Worm (Caenorhabditis elegans) whole organism, L4 larva: ENCODE measurements around the gene C49C3.21.

Experiments used
- D1046.2 ChIP-seq: fragments of 200-800 bp; sonication (Bioruptor generic); IDR thresholded peaks from 2 replicates; pipeline ENCODE4 v1.3.6; 2022; ENCODE audit warnings: missing genetic modification characterization, missing compliant biosample characterization
- F10B5.3 ChIP-seq: sonication (generic microtip); optimal IDR thresholded peaks from 2 replicates; lab custom pipeline; 2016; ENCODE audit warnings: mild to moderate bottlenecking, missing genetic modification characterization, missing compliant biosample characterization
- F49E8.2 ChIP-seq: sonication (generic microtip); optimal IDR thresholded peaks from 2 replicates; lab custom pipeline; 2016; ENCODE audit warnings: missing compliant biosample characterization, mild to moderate bottlenecking, missing genetic modification characterization, borderline replicate concordance
- T20F7.1 ChIP-seq: fragments of 200-800 bp; sonication (Bioruptor generic); optimal IDR thresholded peaks from 2 replicates; lab custom pipeline; 2018; ENCODE audit warnings: mild to moderate bottlenecking, missing genetic modification characterization, missing compliant biosample characterization
- T26A8.4 ChIP-seq: fragments of 200-800 bp; sonication (Bioruptor generic); IDR thresholded peaks from 2 replicates; pipeline ENCODE4 v1.3.6; 2022; ENCODE audit warnings: missing genetic modification characterization, missing compliant biosample characterization
- Y105C5A.15 ChIP-seq: fragments of 200-800 bp; sonication (Bioruptor generic); IDR thresholded peaks from 2 replicates; pipeline ENCODE4 v1.3.6; 2022; ENCODE audit warnings: missing genetic modification characterization, missing compliant biosample characterization
- ceh-28 ChIP-seq: fragments of 150-350 bp; optimal IDR thresholded peaks from 2 replicates; lab custom pipeline; 2014; ENCODE audit warnings: missing biosample characterization, missing genetic modification reagents, missing genetic modification characterization
- ceh-32 ChIP-seq: sonication (generic microtip); optimal IDR thresholded peaks from 2 replicates; lab custom pipeline; 2016; ENCODE audit warnings: mild to moderate bottlenecking, missing genetic modification characterization, missing compliant biosample characterization; ENCODE audit not compliant: poor library complexity
- ceh-82 ChIP-seq: sonication (generic microtip); optimal IDR thresholded peaks from 2 replicates; lab custom pipeline; 2017; ENCODE audit warnings: missing biosample characterization, missing genetic modification characterization
- ces-1 ChIP-seq: fragments of 150-350 bp; sonication (generic microtip); optimal IDR thresholded peaks from 4 replicates; lab custom pipeline; 2014; ENCODE audit warnings: missing biosample characterization, missing genetic modification reagents, missing genetic modification characterization
- cey-2 ChIP-seq: sonication (generic microtip); optimal IDR thresholded peaks from 3 replicates; lab custom pipeline; 2017; ENCODE audit warnings: missing genetic modification characterization, mild to moderate bottlenecking, missing compliant biosample characterization, antibody characterized with exemption, borderline replicate concordance; ENCODE audit not compliant: insufficient read depth
- daf-12 ChIP-seq: fragments of 150-350 bp; optimal IDR thresholded peaks from 2 replicates; lab custom pipeline; 2014; ENCODE audit warnings: missing biosample characterization, missing genetic modification reagents, missing genetic modification characterization
- daf-16 ChIP-seq, 3 experiments: sonication (generic microtip); optimal IDR thresholded peaks; 2 replicates each; lab custom pipeline; 2016 to 2017; ENCODE audit warnings: missing genetic modification characterization in 3 of 3, missing genetic modification reagents in 3 of 3, mild to moderate bottlenecking in 2 of 3, missing compliant biosample characterization in 2 of 3, missing biosample characterization in 1 of 3, moderate library complexity in 1 of 3
- daf-19 ChIP-seq: fragments of 200-800 bp; sonication (Bioruptor generic); conservative IDR thresholded peaks from 2 replicates; pipeline ENCODE4 v1.3.6; 2022; ENCODE audit warnings: missing genetic modification characterization, missing compliant biosample characterization
- dpl-1 ChIP-seq: fragments of 150-350 bp; optimal IDR thresholded peaks from 2 replicates; lab custom pipeline; 2014; ENCODE audit warnings: missing biosample characterization, missing genetic modification reagents, missing genetic modification characterization
- duxl-1 ChIP-seq: sonication (generic microtip); optimal IDR thresholded peaks from 2 replicates; lab custom pipeline; 2016; ENCODE audit warnings: mild to moderate bottlenecking, missing genetic modification characterization, moderate library complexity, missing compliant biosample characterization; ENCODE audit not compliant: poor library complexity
- fkh-10 ChIP-seq: fragments of 150-350 bp; optimal IDR thresholded peaks from 2 replicates; lab custom pipeline; 2014; ENCODE audit warnings: missing biosample characterization, missing genetic modification reagents, missing genetic modification characterization
- hif-1 ChIP-seq, 2 experiments: sonication (generic microtip); optimal IDR thresholded peaks; 2 replicates each; lab custom pipeline; 2016 to 2017; ENCODE audit warnings: missing compliant biosample characterization in 2 of 2, missing genetic modification characterization in 2 of 2, missing genetic modification reagents in 2 of 2, missing genotype in 2 of 2, mild to moderate bottlenecking in 1 of 2
- lin-1 ChIP-seq: fragments of 200-800 bp; sonication (Bioruptor generic); IDR thresholded peaks from 2 replicates; pipeline ENCODE4 v1.3.6; 2022; ENCODE audit warnings: missing genetic modification reagents, missing genetic modification characterization, missing compliant biosample characterization
- lin-13 ChIP-seq: fragments of 150-350 bp; optimal IDR thresholded peaks from 2 replicates; lab custom pipeline; 2014; ENCODE audit warnings: missing biosample characterization, missing genetic modification reagents, missing genetic modification characterization
- lin-38 ChIP-seq: fragments of 200-800 bp; sonication (Bioruptor generic); IDR thresholded peaks from 2 replicates; pipeline ENCODE4 v1.3.6; 2022; ENCODE audit warnings: missing genetic modification reagents, missing genetic modification characterization, missing compliant biosample characterization
- lin-39 ChIP-seq: fragments of 150-350 bp; optimal IDR thresholded peaks from 2 replicates; lab custom pipeline; 2014; ENCODE audit warnings: missing biosample characterization, missing genetic modification reagents, missing genetic modification characterization
- lsy-2 ChIP-seq, 2 experiments: fragments of 150-350 bp in 1 of 2; sonication (generic microtip) in 1 of 2; optimal IDR thresholded peaks; 2 replicates each; lab custom pipeline; 2014 to 2017; ENCODE audit warnings: missing biosample characterization in 2 of 2, missing genetic modification characterization in 2 of 2
- madf-9 ChIP-seq: fragments of 200-800 bp; sonication (Bioruptor generic); conservative IDR thresholded peaks from 2 replicates; pipeline ENCODE4 v1.3.6; 2022; ENCODE audit warnings: missing genetic modification reagents, missing genetic modification characterization, missing compliant biosample characterization
- mes-2 ChIP-seq: sonication (generic microtip); optimal IDR thresholded peaks from 2 replicates; lab custom pipeline; 2016; ENCODE audit warnings: missing genotype, mild to moderate bottlenecking, missing genetic modification characterization, missing compliant biosample characterization; ENCODE audit not compliant: poor library complexity, severe bottlenecking
- mxl-3 ChIP-seq: fragments of 200-800 bp; sonication (Bioruptor generic); optimal IDR thresholded peaks from 2 replicates; lab custom pipeline; 2018; ENCODE audit warnings: mild to moderate bottlenecking, missing genetic modification characterization, missing compliant biosample characterization
- nhr-102 ChIP-seq: sonication (generic microtip); optimal IDR thresholded peaks from 2 replicates; lab custom pipeline; 2016; ENCODE audit warnings: mild to moderate bottlenecking, missing genetic modification characterization, moderate library complexity, missing compliant biosample characterization
- nhr-237 ChIP-seq: sonication (generic microtip); optimal IDR thresholded peaks from 2 replicates; lab custom pipeline; 2017; ENCODE audit warnings: missing biosample characterization, missing genetic modification characterization
- nhr-28 ChIP-seq: fragments of 150-350 bp; optimal IDR thresholded peaks from 2 replicates; lab custom pipeline; 2014; ENCODE audit warnings: missing biosample characterization, missing genetic modification characterization
- nhr-76 ChIP-seq: fragments of 150-350 bp; optimal IDR thresholded peaks from 2 replicates; lab custom pipeline; 2014; ENCODE audit warnings: missing biosample characterization, missing genetic modification characterization
- nhr-77 ChIP-seq: fragments of 150-350 bp; optimal IDR thresholded peaks from 2 replicates; lab custom pipeline; 2014; ENCODE audit warnings: missing biosample characterization, missing genetic modification characterization
- pha-4 ChIP-seq, 2 experiments: fragments of 150-350 bp in 1 of 2; fragments of 200-800 bp in 1 of 2; sonication (Bioruptor generic) in 1 of 2; IDR thresholded peaks in 1 of 2; optimal IDR thresholded peaks in 1 of 2; 2 replicates each; pipeline versions ENCODE4 v1.3.6 to Lab custom; 2014 to 2022; ENCODE audit warnings: missing genetic modification characterization in 2 of 2, missing genetic modification reagents in 2 of 2, missing biosample characterization in 1 of 2, missing compliant biosample characterization in 1 of 2
- saeg-2 ChIP-seq: fragments of 200-800 bp; sonication (Bioruptor generic); IDR thresholded peaks from 2 replicates; pipeline ENCODE4 v1.3.6; 2022; ENCODE audit warnings: missing genetic modification reagents, missing genetic modification characterization, missing compliant biosample characterization
- sdz-12 ChIP-seq: fragments of 200-800 bp; sonication (Bioruptor generic); optimal IDR thresholded peaks from 2 replicates; lab custom pipeline; 2018; ENCODE audit warnings: mild to moderate bottlenecking, missing genetic modification characterization, missing compliant biosample characterization
- skn-1 ChIP-seq: fragments of 150-350 bp; optimal IDR thresholded peaks from 2 replicates; lab custom pipeline; 2014; ENCODE audit warnings: missing biosample characterization, missing genetic modification characterization
- snpc-1.2 ChIP-seq: fragments of 200-800 bp; sonication (Bioruptor generic); IDR thresholded peaks from 2 replicates; pipeline ENCODE4 v1.3.6; 2022; ENCODE audit warnings: missing genetic modification reagents, missing genetic modification characterization, missing compliant biosample characterization
- snpc-4 ChIP-seq: fragments of 150-350 bp; optimal IDR thresholded peaks from 2 replicates; lab custom pipeline; 2014; ENCODE audit warnings: missing biosample characterization, missing genetic modification characterization
- spr-3 ChIP-seq: fragments of 200-800 bp; sonication (Bioruptor generic); optimal IDR thresholded peaks from 2 replicates; lab custom pipeline; 2018; ENCODE audit warnings: mild to moderate bottlenecking, missing genetic modification characterization, missing compliant biosample characterization
- vab-7 ChIP-seq: fragments of 200-800 bp; sonication (Bioruptor generic); IDR thresholded peaks from 2 replicates; pipeline ENCODE4 v1.3.6; 2022; ENCODE audit warnings: missing genetic modification reagents, missing genetic modification characterization, missing compliant biosample characterization
- zag-1 ChIP-seq: fragments of 150-350 bp; optimal IDR thresholded peaks from 2 replicates; lab custom pipeline; 2014; ENCODE audit warnings: missing biosample characterization, missing genetic modification characterization
- zfp-2 ChIP-seq: sonication (generic microtip); optimal IDR thresholded peaks from 2 replicates; lab custom pipeline; 2016; ENCODE audit warnings: mild to moderate bottlenecking, missing genetic modification characterization, missing compliant biosample characterization
- ztf-11 ChIP-seq: fragments of 150-350 bp; optimal IDR thresholded peaks from 2 replicates; lab custom pipeline; 2014; ENCODE audit warnings: missing biosample characterization, missing genetic modification characterization

The C49C3.21 gene

DNA sequence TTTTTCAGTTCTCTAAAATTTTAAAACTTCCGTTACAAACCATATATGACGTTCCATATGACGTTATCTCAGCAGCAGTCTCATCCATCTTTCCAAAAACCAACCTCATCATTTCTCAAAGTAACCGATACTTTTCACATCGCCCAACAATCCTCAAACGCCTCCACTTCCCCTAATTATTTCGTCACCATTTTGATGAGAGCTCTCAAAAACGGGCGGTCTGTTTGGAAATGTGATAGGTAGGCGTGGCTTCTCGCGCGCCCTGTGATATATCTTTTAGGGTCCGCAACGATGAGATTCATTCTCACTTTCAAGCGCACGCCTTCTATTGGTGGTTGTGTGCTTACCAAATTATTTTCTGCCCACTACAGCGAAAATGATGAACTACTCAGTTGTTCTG, 25.5 kb downstream of the C49C3.21 start, which contains the start of gene trh-1:
trh-1 (plus strand) TSS at position 301 of the 400 bp plus-strand sequence.
- TF ChIP-seq snpc-1.2 (GFP tag; lab: Robert Waterston, UW), result no peak
- no peak for TF ChIP-seq cey-2 (tag; lab: Kevin White, UChicago)
- TF ChIP-seq saeg-2 (GFP tag; lab: Robert Waterston, UW), result no peak
- no peak for TF ChIP-seq fkh-10 (GFP tag; lab: Kevin White, UChicago)
- TF ChIP-seq F10B5.3 (tag; lab: Kevin White, UChicago), result no peak
- no peak for TF ChIP-seq hif-1 (tag; optimal IDR thresholded peaks at IDR 0.05; lab: Kevin White, UChicago)
- TF ChIP-seq ztf-11 (tag; lab: Kevin White, UChicago), result no peak
- TF ChIP-seq pha-4 (GFP tag; IDR thresholded peaks at IDR 0.05; lab: Robert Waterston, UW), result no peak
- TF ChIP-seq pha-4 (tag; optimal IDR thresholded peaks at IDR 0.05; lab: Kevin White, UChicago), result no peak
- no peak for TF ChIP-seq zfp-2 (tag; lab: Kevin White, UChicago)
- TF ChIP-seq T26A8.4 (GFP tag; lab: Robert Waterston, UW), result no peak
- TF ChIP-seq zag-1 (tag; lab: Kevin White, UChicago), result no peak
- TF ChIP-seq lin-13 (GFP tag; lab: Kevin White, UChicago), result no peak
- TF ChIP-seq vab-7, result no peak
- no peak for TF ChIP-seq mxl-3
- TF ChIP-seq duxl-1 (tag; lab: Kevin White, UChicago), result no peak

DNA sequence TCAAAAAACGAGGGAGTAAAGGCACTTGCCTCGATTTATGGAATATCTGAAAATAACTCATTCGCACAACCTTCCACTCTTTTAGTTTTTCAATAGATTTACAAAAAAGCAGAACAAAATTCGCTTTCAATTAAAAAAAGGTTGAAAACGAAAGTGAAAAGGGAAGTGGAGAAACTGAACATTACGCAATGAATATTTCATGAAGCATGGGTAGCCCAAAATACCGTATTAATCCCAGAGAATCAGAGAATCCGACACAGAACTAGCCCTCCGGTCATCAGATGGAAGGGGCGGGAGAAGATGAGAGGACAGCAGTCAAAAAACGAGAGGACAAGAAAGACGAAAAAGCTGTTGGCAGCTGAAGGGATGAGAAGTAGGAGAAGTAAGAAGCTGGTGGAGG, 28.7 kb downstream of the C49C3.21 start, which contains the start of gene C30H6.5:
C30H6.5 (plus strand) TSS at position 301 of the 400 bp plus-strand sequence.
- TF ChIP-seq daf-19 (GFP tag; lab: Robert Waterston, UW) (no peak), F49E8.2 (no peak)

DNA sequence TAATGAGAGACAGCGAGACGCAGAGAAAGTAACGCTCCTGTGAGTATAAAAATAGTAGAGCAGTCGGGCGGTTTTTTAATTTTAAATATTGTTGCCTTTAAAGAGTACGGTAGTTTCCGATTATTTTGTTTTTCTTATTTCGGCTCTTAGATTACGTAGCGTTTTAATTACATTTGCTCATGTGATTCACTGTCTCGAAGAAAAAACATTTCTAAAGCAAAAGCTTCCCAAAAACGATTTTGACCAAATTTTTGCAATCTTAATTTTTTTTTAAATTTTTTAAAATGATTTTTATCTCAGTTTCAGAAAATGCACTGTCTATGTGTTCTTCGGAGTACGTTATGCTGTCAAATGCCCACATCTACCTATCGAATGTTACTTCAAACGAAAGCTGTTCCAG, 33.4 kb downstream of the C49C3.21 start, which contains the start of gene haf-1:
haf-1 (plus strand) TSS at position 301 of the 400 bp plus-strand sequence.
- TF ChIP-seq daf-16 (GFP tag; optimal IDR thresholded peaks at IDR 0.05; lab: Kevin White, UChicago) (no peak), daf-16 (tag; optimal IDR thresholded peaks at IDR 0.05; lab: Kevin White, UChicago) (peak; percentile 59), lin-1 (GFP tag; lab: Robert Waterston, UW) (no peak)

DNA sequence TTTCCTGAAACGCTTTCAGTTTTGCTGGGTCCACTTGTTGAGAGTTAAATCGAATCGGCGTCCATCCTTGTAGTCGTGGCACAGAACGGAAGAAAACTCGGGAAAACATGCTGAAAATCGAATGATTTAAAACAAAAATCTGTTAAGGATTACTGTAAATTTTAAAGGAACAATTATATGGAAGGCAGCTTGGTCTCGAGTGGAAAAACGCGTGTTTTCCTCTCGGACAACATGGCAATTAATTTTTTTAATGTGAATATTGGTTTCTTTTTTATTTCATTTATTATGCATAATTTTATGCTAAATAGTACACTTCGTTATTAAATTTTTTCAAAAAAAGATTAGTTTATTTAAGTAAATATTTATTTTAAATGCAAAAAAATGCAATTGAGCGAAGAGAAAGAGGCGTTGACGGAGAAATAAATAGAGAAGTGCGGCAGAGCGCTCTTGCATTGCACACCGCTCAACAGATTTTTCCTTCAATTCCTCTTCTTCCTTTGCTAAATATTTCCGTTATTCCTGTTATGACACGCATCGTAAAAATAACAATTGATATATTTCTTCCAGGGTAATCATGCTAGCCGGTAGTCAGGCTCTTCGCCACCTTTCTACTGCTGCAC, 37.4 kb downstream of the C49C3.21 start, which contains the start of the genes C30H6.9 and dlat-2:
C30H6.9 (minus strand) TSS at position 110 of the 620 bp plus-strand sequence.
dlat-2 (plus strand) TSS at position 566 of the 620 bp plus-strand sequence.
- TF ChIP-seq D1046.2 (GFP tag; lab: Robert Waterston, UW), result no peak
- TF ChIP-seq daf-16 (GFP tag; optimal IDR thresholded peaks at IDR 0.05; lab: Kevin White, UChicago), result no peak
- TF ChIP-seq daf-16 (tag; optimal IDR thresholded peaks at IDR 0.05; lab: Kevin White, UChicago), result peak; percentile 48
- TF ChIP-seq nhr-102, result no peak
- TF ChIP-seq skn-1, result no peak
- TF ChIP-seq nhr-76 (tag; lab: Kevin White, UChicago), result no peak
- TF ChIP-seq lin-38 (GFP tag; lab: Robert Waterston, UW), result peak; percentile 85
- TF ChIP-seq daf-12 (tag; lab: Kevin White, UChicago), result no peak
- TF ChIP-seq lsy-2 (tag; optimal IDR thresholded peaks at IDR 0.05; lab: Kevin White, UChicago), result peak in 1 of 2 experiments; percentile 43
- no peak for TF ChIP-seq saeg-2 (GFP tag; lab: Robert Waterston, UW)
- no peak for TF ChIP-seq Y105C5A.15 (GFP tag; lab: Robert Waterston, UW)
- no peak for TF ChIP-seq sdz-12 (GFP tag; lab: Kevin White, UChicago)
- TF ChIP-seq spr-3 (GFP tag; lab: Kevin White, UChicago), result no peak
- no peak for TF ChIP-seq T20F7.1 (GFP tag; lab: Kevin White, UChicago)
- TF ChIP-seq pha-4 (GFP tag; IDR thresholded peaks at IDR 0.05; lab: Robert Waterston, UW), result no peak
- TF ChIP-seq pha-4 (tag; optimal IDR thresholded peaks at IDR 0.05; lab: Kevin White, UChicago), result peak; percentile 40
- TF ChIP-seq nhr-237 (tag; lab: Kevin White, UChicago), result no peak
- no peak for TF ChIP-seq ceh-82 (tag; lab: Kevin White, UChicago)
- no peak for TF ChIP-seq madf-9
- TF ChIP-seq lin-39 (tag; lab: Kevin White, UChicago), result no peak
- TF ChIP-seq snpc-4 (tag; lab: Kevin White, UChicago), result no peak
- TF ChIP-seq F10B5.3 (tag; lab: Kevin White, UChicago), result no peak
- TF ChIP-seq dpl-1 (GFP tag; lab: Kevin White, UChicago), result peak; percentile 50
- TF ChIP-seq ces-1 (GFP tag; lab: Kevin White, UChicago), result no peak
- peak; percentile 28 for TF ChIP-seq nhr-28 (tag; lab: Kevin White, UChicago)
- TF ChIP-seq ceh-28, result no peak
- TF ChIP-seq nhr-77 (tag; lab: Kevin White, UChicago), result no peak
- no peak for TF ChIP-seq ceh-32 (tag; lab: Kevin White, UChicago)
- peak; percentile 24 for TF ChIP-seq mes-2 (tag; lab: Kevin White, UChicago)
